Worm (Caenorhabditis elegans) whole organism, mixed stage, embryonic: ENCODE results near the gene rab-3.

Experiments
- M03D4.4 ChIP-seq: sonication (generic microtip); optimal IDR thresholded peaks from 2 replicates; lab custom pipeline; 2017; ENCODE audit warnings: mild to moderate bottlenecking, missing genetic modification characterization, missing compliant biosample characterization
- blmp-1 ChIP-seq: fragments of 150-350 bp; optimal IDR thresholded peaks from 2 replicates; lab custom pipeline; 2014; ENCODE audit warnings: missing biosample characterization, missing genetic modification characterization
- ces-1 ChIP-seq: fragments of 150-350 bp; optimal IDR thresholded peaks from 2 replicates; lab custom pipeline; 2014; ENCODE audit warnings: missing biosample characterization, missing genetic modification reagents, missing genetic modification characterization
- elt-1 ChIP-seq: sonication (generic microtip); optimal IDR thresholded peaks from 2 replicates; lab custom pipeline; 2017; ENCODE audit warnings: missing genetic modification characterization, mild to moderate bottlenecking, missing compliant biosample characterization, antibody characterized with exemption, moderate library complexity, borderline replicate concordance; ENCODE audit not compliant: insufficient read depth
- elt-3 ChIP-seq: fragments of 150-350 bp; optimal IDR thresholded peaks from 2 replicates; lab custom pipeline; 2014; ENCODE audit warnings: missing biosample characterization, missing genetic modification characterization
- flh-1 ChIP-seq: fragments of 200-800 bp; sonication (Bioruptor generic); optimal IDR thresholded peaks from 2 replicates; lab custom pipeline; 2018; ENCODE audit warnings: mild to moderate bottlenecking, missing genetic modification characterization, moderate library complexity, missing compliant biosample characterization
- ham-2 ChIP-seq: fragments of 200-800 bp; sonication (Bioruptor generic); optimal IDR thresholded peaks from 2 replicates; lab custom pipeline; 2018; ENCODE audit warnings: mild to moderate bottlenecking, missing genetic modification characterization, missing compliant biosample characterization
- lin-13 ChIP-seq: fragments of 150-350 bp; optimal IDR thresholded peaks from 2 replicates; lab custom pipeline; 2014; ENCODE audit warnings: missing biosample characterization, missing genetic modification characterization
- lin-32 ChIP-seq: fragments of 200-800 bp; sonication (Bioruptor generic); optimal IDR thresholded peaks from 2 replicates; lab custom pipeline; 2018; ENCODE audit warnings: mild to moderate bottlenecking, missing genetic modification characterization, missing compliant biosample characterization
- nhr-237 ChIP-seq: fragments of 150-350 bp; optimal IDR thresholded peaks from 2 replicates; lab custom pipeline; 2014; ENCODE audit warnings: missing biosample characterization, missing genetic modification characterization
- nhr-28 ChIP-seq: fragments of 150-350 bp; optimal IDR thresholded peaks from 2 replicates; lab custom pipeline; 2014; ENCODE audit warnings: missing biosample characterization, missing genetic modification characterization
- nhr-76 ChIP-seq: sonication (generic microtip); optimal IDR thresholded peaks from 2 replicates; lab custom pipeline; 2017; ENCODE audit warnings: missing biosample characterization, missing genetic modification characterization
- pha-4 ChIP-seq: fragments of 150-350 bp; optimal IDR thresholded peaks from 2 replicates; lab custom pipeline; 2018; ENCODE audit warnings: missing biosample characterization, missing genetic modification reagents, missing genetic modification characterization
- unc-62 ChIP-seq: fragments of 150-350 bp; optimal IDR thresholded peaks from 2 replicates; lab custom pipeline; 2014; ENCODE audit warnings: missing biosample characterization, missing genetic modification reagents, missing genetic modification characterization

- TF ChIP-seq ces-1 (GFP tag; lab: Kevin White, UChicago) (no peak), nhr-76 (tag; lab: Kevin White, UChicago) (no peak), nhr-28 (no peak), elt-3 (tag; lab: Kevin White, UChicago) (no peak), flh-1 (no peak), unc-62 (no peak), ham-2 (GFP tag; lab: Kevin White, UChicago) (no peak), nhr-237 (no peak), pha-4 (tag; lab: Kevin White, UChicago) (no peak), lin-13 (tag; lab: Kevin White, UChicago) (no peak), M03D4.4 (tag; lab: Kevin White, UChicago) (no peak), lin-32 (GFP tag; lab: Kevin White, UChicago) (no peak), blmp-1 (tag; lab: Kevin White, UChicago) (no peak), elt-1 (tag; lab: Kevin White, UChicago) (no peak)
Measured at ce11 chrII:5707532-5707931, 20.1 kb downstream of the rab-3 start, which contains the start of gene osta-2.
